Worm (Caenorhabditis elegans) whole organism, L4/young adult: ENCODE data around the gene acr-5.

ENCODE experiments used
- W03F9.2 ChIP-seq: fragments of 150-350 bp; optimal IDR thresholded peaks from 2 replicates; lab custom pipeline; 2014; ENCODE audit warnings: missing biosample characterization, missing genetic modification characterization
- dao-5 ChIP-seq: sonication (generic microtip); optimal IDR thresholded peaks from 2 replicates; lab custom pipeline; 2016; ENCODE audit warnings: missing genotype, missing genetic modification characterization, moderate library complexity, missing compliant biosample characterization
- him-1 ChIP-seq: sonication (generic microtip); optimal IDR thresholded peaks from 2 replicates; lab custom pipeline; 2016; ENCODE audit warnings: missing genotype, missing genetic modification reagents, missing genetic modification characterization, missing compliant biosample characterization

DNA sequence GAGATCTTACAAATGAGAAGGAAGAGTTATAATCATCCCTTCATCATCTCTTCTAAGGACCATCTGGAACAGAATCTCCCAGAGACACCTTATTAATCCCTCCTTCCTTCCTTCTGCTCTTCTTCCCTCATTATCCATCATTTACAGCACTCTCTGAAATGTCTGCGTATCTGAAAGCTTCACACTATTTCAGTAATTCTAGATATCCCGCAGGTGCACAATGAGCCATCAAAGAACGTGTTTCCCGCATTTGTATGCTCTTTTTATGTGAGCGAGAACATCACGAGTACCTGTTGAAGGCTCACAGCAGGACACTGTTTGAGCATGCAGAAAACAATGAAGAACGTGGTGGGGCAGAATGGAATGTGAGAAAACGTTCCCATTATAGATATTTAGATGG is 38.2 kb downstream of the acr-5 start:
- TF ChIP-seq dao-5 (tag; lab: Kevin White, UChicago) = no peak
- TF ChIP-seq him-1 = no peak
- TF ChIP-seq W03F9.2 = no peak
